Fruit fly (Drosophila melanogaster) whole organism, wandering third instar larva: ENCODE measurements around the gene ball.

Source experiments
- Hr83 ChIP-seq: fragments of 200-300 bp; sonication (Bioruptor generic); optimal IDR thresholded peaks from 2 replicates; lab custom pipeline; 2016; ENCODE audit warnings: missing biosample characterization, mild to moderate bottlenecking, missing genetic modification characterization, moderate library complexity; ENCODE audit not compliant: poor library complexity, severe bottlenecking
- h ChIP-seq: fragments of 200-800 bp; sonication (Bioruptor generic); optimal IDR thresholded peaks from 3 replicates; lab custom pipeline; 2016; ENCODE audit warnings: missing biosample characterization, mild to moderate bottlenecking, missing genetic modification characterization

DNA sequence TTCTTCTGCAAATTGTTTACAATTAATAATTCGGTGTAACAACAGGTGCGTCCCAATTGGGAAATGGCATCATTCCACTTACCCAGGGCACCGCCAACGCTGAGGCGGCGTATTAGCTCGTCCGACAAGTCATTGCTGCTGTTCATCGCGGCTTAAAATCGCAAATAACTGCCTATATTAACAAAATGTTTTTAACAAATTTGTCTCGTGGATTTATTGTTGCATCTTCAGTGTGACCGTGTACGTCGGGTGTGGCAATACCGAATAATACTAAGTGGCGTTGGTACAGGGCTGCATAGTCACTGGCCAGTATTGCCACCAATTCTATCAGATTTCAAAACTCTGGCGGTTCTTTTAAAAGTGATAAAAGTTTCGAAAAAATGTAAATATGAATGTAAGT, 46.0 kb upstream of the ball start, which contains the start of gene Ets97D:
- TF ChIP-seq h (GFP tag; lab: Kevin White, UChicago) = no peak
- TF ChIP-seq Hr83 (GFP tag; lab: Kevin White, UChicago) = no peak
